Fruit fly (Drosophila melanogaster): ENCODE data around the gene Ufsp2.

Ufsp2 gene

dm6 chr3L:15600051-15600450, 23.7 kb downstream of the Ufsp2 start:
- TF ChIP-seq GATAd (GFP tag; optimal IDR thresholded peaks at IDR 0.05) (no peak), dsf (GFP tag; optimal IDR thresholded peaks at IDR 0.05; ENCODE audit: borderline replicate concordance) (no peak), sage (GFP tag; optimal IDR thresholded peaks at IDR 0.05) (no peak), dl (GFP tag; optimal IDR thresholded peaks at IDR 0.05; ENCODE audit: insufficient read depth in 1 of 2, partially characterized antibody in 2 of 2) (no peak), dmrt93B (GFP tag; optimal IDR thresholded peaks at IDR 0.05) (no peak), Hnf4 (GFP tag; optimal IDR thresholded peaks at IDR 0.05) (no peak), tai (GFP tag; optimal IDR thresholded peaks at IDR 0.05) (no peak), Myc (optimal IDR thresholded peaks at IDR 0.05) (no peak), foxo (GFP tag; optimal IDR thresholded peaks at IDR 0.05) (no peak), CG32264 (GFP tag; optimal IDR thresholded peaks at IDR 0.05) (no peak), OdsH (GFP tag; optimal IDR thresholded peaks at IDR 0.05) (no peak), Rel (GFP tag; optimal IDR thresholded peaks at IDR 0.05) (no peak), Rel (tag; optimal IDR thresholded peaks at IDR 0.05) (no peak), Jra (GFP tag; optimal IDR thresholded peaks at IDR 0.05) (no peak), brk (GFP tag; optimal IDR thresholded peaks at IDR 0.05) (no peak), Vsx2 (GFP tag; optimal IDR thresholded peaks at IDR 0.05; ENCODE audit: partially characterized antibody) (no peak), Mio (GFP tag; optimal IDR thresholded peaks at IDR 0.05) (no peak)

DNA sequence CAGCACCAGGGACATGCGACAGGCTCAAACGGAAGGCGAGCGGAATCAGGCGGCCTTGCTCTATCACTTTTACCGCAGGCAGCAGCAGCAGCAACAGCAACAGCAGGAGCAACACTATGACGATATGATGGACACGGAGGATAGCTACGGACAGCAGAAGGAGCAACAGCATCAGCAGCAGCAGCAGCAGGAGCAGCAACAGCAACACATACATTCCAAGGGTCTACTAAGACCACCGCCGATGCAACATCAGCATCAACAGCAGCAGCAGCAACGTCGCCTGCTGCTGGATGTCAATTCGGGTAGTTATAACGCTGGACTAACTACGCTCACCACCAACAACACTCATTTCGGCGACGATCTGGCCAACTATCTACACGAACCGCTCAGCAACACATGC, 28.6 kb downstream of the Ufsp2 start:
- TF ChIP-seq brk (GFP tag; optimal IDR thresholded peaks at IDR 0.05) (no peak), Dfd (GFP tag; optimal IDR thresholded peaks at IDR 0.05) (peak; percentile 94), sage (GFP tag; optimal IDR thresholded peaks at IDR 0.05) (no peak), lola (GFP tag; optimal IDR thresholded peaks at IDR 0.05) (no peak), tai (GFP tag; optimal IDR thresholded peaks at IDR 0.05) (no peak)

DNA sequence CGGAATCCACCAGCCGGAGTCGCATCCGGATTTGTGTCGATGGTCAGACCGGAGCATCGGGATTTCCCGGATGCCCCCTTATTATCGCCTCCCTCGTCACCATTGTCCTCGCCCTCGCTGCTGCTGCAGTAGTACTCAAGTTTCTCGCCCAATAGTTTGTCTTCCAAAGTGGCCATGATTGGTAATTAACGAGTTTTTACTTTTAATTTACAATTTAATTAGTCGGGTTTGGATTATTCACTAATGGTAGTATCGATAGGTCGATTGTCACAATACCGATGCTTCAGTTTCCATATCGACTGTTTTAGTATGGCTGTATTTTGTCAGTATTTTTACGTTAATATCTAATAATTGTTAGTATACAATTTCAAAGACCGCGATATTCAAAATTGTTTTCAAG, 33.7 kb downstream of the Ufsp2 start, which contains the start of gene CG7650:
CG7650 (minus strand) TSS at position 278 of the 400 bp plus-strand sequence.
- TF ChIP-seq foxo (GFP tag; optimal IDR thresholded peaks at IDR 0.05) (no peak), HLH106 (tag; optimal IDR thresholded peaks at IDR 0.05) (no peak), CrebA (GFP tag; optimal IDR thresholded peaks at IDR 0.05; ENCODE audit: borderline replicate concordance) (no peak), Sp1 (GFP tag; optimal IDR thresholded peaks at IDR 0.05) (no peak), brk (GFP tag; optimal IDR thresholded peaks at IDR 0.05) (peak; percentile 67), Vsx2 (GFP tag; optimal IDR thresholded peaks at IDR 0.05; ENCODE audit: partially characterized antibody) (peak; percentile 77), dl (GFP tag; optimal IDR thresholded peaks at IDR 0.05; ENCODE audit: insufficient read depth in 1 of 2, partially characterized antibody in 2 of 2) (no peak), Rel (GFP tag; optimal IDR thresholded peaks at IDR 0.05) (no peak), Rel (tag; optimal IDR thresholded peaks at IDR 0.05) (peak; percentile 71), h (GFP tag; optimal IDR thresholded peaks at IDR 0.05) (no peak)

dm6 chr3L:15612728-15613127, 36.4 kb downstream of the Ufsp2 start, which contains the start of gene CG13449:
Gene CG13449 (minus strand): TSS chr3L:15612828.
- TF ChIP-seq OdsH (GFP tag; optimal IDR thresholded peaks at IDR 0.05) = no peak
- TF ChIP-seq ey (GFP tag; optimal IDR thresholded peaks at IDR 0.05) = no peak
- TF ChIP-seq Hr83 (GFP tag; optimal IDR thresholded peaks at IDR 0.05; ENCODE audit: poor library complexity, severe bottlenecking) = no peak
- TF ChIP-seq brk (GFP tag; optimal IDR thresholded peaks at IDR 0.05) = no peak
- no peak for TF ChIP-seq dmrt93B (GFP tag; optimal IDR thresholded peaks at IDR 0.05)
- TF ChIP-seq GATAd (GFP tag; optimal IDR thresholded peaks at IDR 0.05) = no peak
- no peak for TF ChIP-seq br (GFP tag; optimal IDR thresholded peaks at IDR 0.05)
- no peak for TF ChIP-seq Jra (GFP tag; optimal IDR thresholded peaks at IDR 0.05)
- TF ChIP-seq jim (GFP tag; optimal IDR thresholded peaks at IDR 0.05) = no peak
- no peak for TF ChIP-seq dsf (GFP tag; optimal IDR thresholded peaks at IDR 0.05; ENCODE audit: borderline replicate concordance)
- TF ChIP-seq fru (GFP tag; optimal IDR thresholded peaks at IDR 0.05) = no peak
- TF ChIP-seq woc (GFP tag; optimal IDR thresholded peaks at IDR 0.05) = no peak
- TF ChIP-seq Sp1 (GFP tag; optimal IDR thresholded peaks at IDR 0.05) = no peak
- TF ChIP-seq lola (GFP tag; optimal IDR thresholded peaks at IDR 0.05) = no peak
- no peak for TF ChIP-seq tai (GFP tag; optimal IDR thresholded peaks at IDR 0.05)
- no peak for TF ChIP-seq CG32264 (GFP tag; optimal IDR thresholded peaks at IDR 0.05)
- TF ChIP-seq HLH106 (tag; optimal IDR thresholded peaks at IDR 0.05) = no peak
- TF ChIP-seq h (GFP tag; optimal IDR thresholded peaks at IDR 0.05) = no peak
- TF ChIP-seq sv (GFP tag; optimal IDR thresholded peaks at IDR 0.05) = no peak

DNA sequence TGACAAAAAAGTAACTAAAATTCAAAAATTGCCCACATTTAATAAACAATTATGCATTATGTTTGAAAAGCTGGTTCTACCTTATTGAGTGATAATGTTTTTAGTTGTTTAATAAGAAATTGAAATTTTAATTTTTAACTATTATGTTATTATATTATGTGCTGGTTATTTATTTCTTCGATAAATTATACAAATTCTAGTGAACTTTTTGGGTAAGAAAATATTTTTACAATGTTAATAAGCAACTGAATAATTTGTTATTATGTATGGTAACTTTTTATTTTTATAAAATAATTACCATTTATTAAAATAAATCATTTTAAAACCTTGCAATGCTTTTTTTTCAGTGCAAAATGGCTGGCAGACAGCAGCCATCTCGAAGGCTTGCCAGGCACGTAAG, 40.1 kb downstream of the Ufsp2 start:
- no peak for TF ChIP-seq Dfd (GFP tag; optimal IDR thresholded peaks at IDR 0.05)
- no peak for TF ChIP-seq Rel (GFP tag; optimal IDR thresholded peaks at IDR 0.05)
- TF ChIP-seq Rel (tag; optimal IDR thresholded peaks at IDR 0.05) = no peak
- TF ChIP-seq Hnf4 (GFP tag; optimal IDR thresholded peaks at IDR 0.05) = no peak
- TF ChIP-seq HLH106 (tag; optimal IDR thresholded peaks at IDR 0.05) = no peak
- TF ChIP-seq foxo (GFP tag; optimal IDR thresholded peaks at IDR 0.05) = no peak
- TF ChIP-seq jim (GFP tag; optimal IDR thresholded peaks at IDR 0.05) = no peak
- no peak for TF ChIP-seq tai (GFP tag; optimal IDR thresholded peaks at IDR 0.05)
- no peak for TF ChIP-seq OdsH (GFP tag; optimal IDR thresholded peaks at IDR 0.05)
- TF ChIP-seq brk (GFP tag; optimal IDR thresholded peaks at IDR 0.05) = no peak
- no peak for TF ChIP-seq CrebA (GFP tag; optimal IDR thresholded peaks at IDR 0.05; ENCODE audit: borderline replicate concordance)
- TF ChIP-seq woc (GFP tag; optimal IDR thresholded peaks at IDR 0.05) = no peak
- no peak for TF ChIP-seq Myc (optimal IDR thresholded peaks at IDR 0.05)
- TF ChIP-seq Sp1 (GFP tag; optimal IDR thresholded peaks at IDR 0.05) = no peak
- TF ChIP-seq Mio (GFP tag; optimal IDR thresholded peaks at IDR 0.05) = no peak
- no peak for TF ChIP-seq fru (GFP tag; optimal IDR thresholded peaks at IDR 0.05)
- TF ChIP-seq dsf (GFP tag; optimal IDR thresholded peaks at IDR 0.05; ENCODE audit: borderline replicate concordance) = no peak
